Worm (Caenorhabditis elegans) whole organism, mixed stage, embryonic: ENCODE data around the gene agt-1.

Source experiments
- M03D4.4 ChIP-seq: sonication (generic microtip); optimal IDR thresholded peaks from 2 replicates; lab custom pipeline; 2017; ENCODE audit warnings: mild to moderate bottlenecking, missing genetic modification characterization, missing compliant biosample characterization
- bed-3 ChIP-seq: fragments of 200-800 bp; sonication (Bioruptor generic); optimal IDR thresholded peaks from 3 replicates; lab custom pipeline; 2018; ENCODE audit warnings: mild to moderate bottlenecking, missing genetic modification characterization, moderate library complexity, missing compliant biosample characterization
- blmp-1 ChIP-seq: fragments of 150-350 bp; optimal IDR thresholded peaks from 2 replicates; lab custom pipeline; 2014; ENCODE audit warnings: missing biosample characterization, missing genetic modification characterization
- ceh-43 ChIP-seq: fragments of 200-800 bp; sonication (Bioruptor generic); optimal IDR thresholded peaks from 2 replicates; lab custom pipeline; 2018; ENCODE audit warnings: mild to moderate bottlenecking, missing genetic modification characterization, moderate library complexity, missing compliant biosample characterization
- ceh-83 ChIP-seq: fragments of 200-800 bp; sonication (Bioruptor generic); optimal IDR thresholded peaks from 2 replicates; lab custom pipeline; 2018; ENCODE audit warnings: mild to moderate bottlenecking, missing genetic modification characterization, missing compliant biosample characterization
- cnd-1 ChIP-seq: fragments of 200-800 bp; sonication (Bioruptor generic); optimal IDR thresholded peaks from 2 replicates; lab custom pipeline; 2018; ENCODE audit warnings: mild to moderate bottlenecking, missing genetic modification characterization, missing compliant biosample characterization
- drap-1 ChIP-seq: fragments of 200-800 bp; sonication (Bioruptor generic); optimal IDR thresholded peaks from 3 replicates; lab custom pipeline; 2018; ENCODE audit warnings: mild to moderate bottlenecking, missing genetic modification characterization, missing compliant biosample characterization
- elt-1 ChIP-seq: sonication (generic microtip); optimal IDR thresholded peaks from 2 replicates; lab custom pipeline; 2017; ENCODE audit warnings: missing genetic modification characterization, mild to moderate bottlenecking, missing compliant biosample characterization, antibody characterized with exemption, moderate library complexity, borderline replicate concordance; ENCODE audit not compliant: insufficient read depth
- elt-3 ChIP-seq: fragments of 150-350 bp; optimal IDR thresholded peaks from 2 replicates; lab custom pipeline; 2014; ENCODE audit warnings: missing biosample characterization, missing genetic modification characterization
- flh-1 ChIP-seq: fragments of 200-800 bp; sonication (Bioruptor generic); optimal IDR thresholded peaks from 2 replicates; lab custom pipeline; 2018; ENCODE audit warnings: mild to moderate bottlenecking, missing genetic modification characterization, moderate library complexity, missing compliant biosample characterization
- ham-2 ChIP-seq: fragments of 200-800 bp; sonication (Bioruptor generic); optimal IDR thresholded peaks from 2 replicates; lab custom pipeline; 2018; ENCODE audit warnings: mild to moderate bottlenecking, missing genetic modification characterization, missing compliant biosample characterization
- hlh-1 ChIP-seq: fragments of 150-350 bp; optimal IDR thresholded peaks from 2 replicates; lab custom pipeline; 2014; ENCODE audit warnings: missing biosample characterization, missing genetic modification reagents, missing genetic modification characterization
- lin-13 ChIP-seq: fragments of 150-350 bp; optimal IDR thresholded peaks from 2 replicates; lab custom pipeline; 2014; ENCODE audit warnings: missing biosample characterization, missing genetic modification characterization
- lin-32 ChIP-seq: fragments of 200-800 bp; sonication (Bioruptor generic); optimal IDR thresholded peaks from 2 replicates; lab custom pipeline; 2018; ENCODE audit warnings: mild to moderate bottlenecking, missing genetic modification characterization, missing compliant biosample characterization
- lsy-2 ChIP-seq: fragments of 150-350 bp; optimal IDR thresholded peaks from 2 replicates; lab custom pipeline; 2014; ENCODE audit warnings: missing biosample characterization, missing genetic modification characterization
- mab-5 ChIP-seq: fragments of 150-350 bp; optimal IDR thresholded peaks from 2 replicates; lab custom pipeline; 2014; ENCODE audit warnings: missing biosample characterization, missing genetic modification characterization
- mep-1 ChIP-seq: fragments of 150-350 bp; optimal IDR thresholded peaks from 2 replicates; lab custom pipeline; 2017; ENCODE audit warnings: missing biosample characterization, missing genetic modification reagents, missing genetic modification characterization, inconsistent platforms
- mls-2 ChIP-seq: sonication (generic microtip); optimal IDR thresholded peaks from 2 replicates; lab custom pipeline; 2016; ENCODE audit warnings: mild to moderate bottlenecking, missing genetic modification characterization, moderate library complexity, missing compliant biosample characterization
- nhr-12 ChIP-seq: fragments of 150-350 bp; optimal IDR thresholded peaks from 2 replicates; lab custom pipeline; 2014; ENCODE audit warnings: missing biosample characterization, missing genetic modification characterization
- nhr-2 ChIP-seq: fragments of 150-350 bp; optimal IDR thresholded peaks from 2 replicates; lab custom pipeline; 2014; ENCODE audit warnings: missing biosample characterization, missing genetic modification characterization
- nhr-237 ChIP-seq: fragments of 150-350 bp; optimal IDR thresholded peaks from 2 replicates; lab custom pipeline; 2014; ENCODE audit warnings: missing biosample characterization, missing genetic modification characterization
- nhr-28 ChIP-seq: fragments of 150-350 bp; optimal IDR thresholded peaks from 2 replicates; lab custom pipeline; 2014; ENCODE audit warnings: missing biosample characterization, missing genetic modification characterization
- pha-4 ChIP-seq: fragments of 150-350 bp; optimal IDR thresholded peaks from 2 replicates; lab custom pipeline; 2018; ENCODE audit warnings: missing biosample characterization, missing genetic modification reagents, missing genetic modification characterization
- sem-2 ChIP-seq: fragments of 200-800 bp; sonication (Bioruptor generic); optimal IDR thresholded peaks from 2 replicates; lab custom pipeline; 2018; ENCODE audit warnings: mild to moderate bottlenecking, missing genetic modification characterization, missing compliant biosample characterization
- snpc-4 ChIP-seq: fragments of 150-350 bp; optimal IDR thresholded peaks from 2 replicates; lab custom pipeline; 2014; ENCODE audit warnings: missing biosample characterization, missing genetic modification characterization
- sptf-1 ChIP-seq: sonication (generic microtip); optimal IDR thresholded peaks from 2 replicates; lab custom pipeline; 2017; ENCODE audit warnings: mild to moderate bottlenecking, missing genetic modification characterization, moderate library complexity, missing compliant biosample characterization
- tbx-8 ChIP-seq: fragments of 200-800 bp; sonication (Bioruptor generic); optimal IDR thresholded peaks from 2 replicates; lab custom pipeline; 2018; ENCODE audit warnings: mild to moderate bottlenecking, missing genetic modification characterization, moderate library complexity, missing compliant biosample characterization
- unc-39 ChIP-seq: fragments of 150-350 bp; optimal IDR thresholded peaks from 2 replicates; lab custom pipeline; 2014; ENCODE audit warnings: missing biosample characterization, missing genetic modification characterization
- unc-62 ChIP-seq: fragments of 150-350 bp; optimal IDR thresholded peaks from 2 replicates; lab custom pipeline; 2014; ENCODE audit warnings: missing biosample characterization, missing genetic modification reagents, missing genetic modification characterization
- zip-8 ChIP-seq: fragments of 150-350 bp; optimal IDR thresholded peaks from 2 replicates; lab custom pipeline; 2014; ENCODE audit warnings: missing biosample characterization, missing genetic modification characterization

agt-1 gene

DNA sequence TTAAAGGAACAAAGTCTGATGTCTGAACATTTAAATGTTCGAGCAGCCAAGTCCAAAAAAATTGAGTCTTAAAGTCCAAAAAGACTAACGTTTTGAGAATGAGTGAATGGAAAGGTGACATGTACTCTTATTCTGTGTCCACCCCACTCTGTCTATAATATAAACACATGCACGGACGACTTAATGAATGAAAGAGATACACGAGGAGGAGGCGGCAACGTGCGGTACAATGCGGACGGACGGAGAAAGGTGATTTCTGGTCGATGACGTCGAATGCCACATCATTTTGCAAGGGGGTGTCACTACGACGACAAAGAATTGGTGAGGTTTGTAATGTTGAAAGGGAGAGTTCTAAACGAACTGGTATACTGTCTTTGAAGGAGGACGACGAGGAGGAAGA, 25.5 kb upstream of the agt-1 start:
- TF ChIP-seq zip-8 (tag; lab: Kevin White, UChicago): no peak
- no peak for TF ChIP-seq cnd-1
- TF ChIP-seq nhr-2 (tag; lab: Kevin White, UChicago): peak; percentile 82
- TF ChIP-seq, all 35 proteins: peak for 1

DNA sequence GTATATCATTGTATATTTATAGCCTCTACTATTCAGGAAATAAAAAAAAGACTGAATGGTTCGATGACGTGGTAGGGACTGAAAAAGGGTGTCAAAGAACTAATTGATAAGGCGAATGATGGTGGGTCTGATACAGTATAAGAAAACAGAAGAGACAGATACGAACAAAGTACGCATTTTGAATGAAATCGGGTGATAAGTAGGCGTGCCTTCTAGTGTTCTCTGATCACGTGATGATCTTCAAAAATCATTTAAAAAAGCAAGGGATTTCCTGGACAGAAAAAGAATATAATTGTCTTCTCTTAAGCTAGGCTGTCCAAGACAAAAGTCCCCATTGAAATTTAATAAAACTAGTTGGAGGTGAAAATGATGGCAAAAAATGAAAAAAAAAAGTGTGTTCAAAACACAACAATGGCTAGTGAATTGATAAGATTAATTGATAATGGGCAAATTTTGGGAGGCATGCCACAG, 24.1 kb upstream of the agt-1 start:
- TF ChIP-seq hlh-1 (tag; lab: Kevin White, UChicago) (no peak), mep-1 (tag; lab: Kevin White, UChicago) (no peak), nhr-237 (tag; lab: Kevin White, UChicago) (no peak), blmp-1 (tag; lab: Kevin White, UChicago) (no peak), elt-1 (tag; lab: Kevin White, UChicago) (no peak), ceh-43 (GFP tag; lab: Kevin White, UChicago) (no peak), flh-1 (GFP tag; lab: Kevin White, UChicago) (no peak)

DNA sequence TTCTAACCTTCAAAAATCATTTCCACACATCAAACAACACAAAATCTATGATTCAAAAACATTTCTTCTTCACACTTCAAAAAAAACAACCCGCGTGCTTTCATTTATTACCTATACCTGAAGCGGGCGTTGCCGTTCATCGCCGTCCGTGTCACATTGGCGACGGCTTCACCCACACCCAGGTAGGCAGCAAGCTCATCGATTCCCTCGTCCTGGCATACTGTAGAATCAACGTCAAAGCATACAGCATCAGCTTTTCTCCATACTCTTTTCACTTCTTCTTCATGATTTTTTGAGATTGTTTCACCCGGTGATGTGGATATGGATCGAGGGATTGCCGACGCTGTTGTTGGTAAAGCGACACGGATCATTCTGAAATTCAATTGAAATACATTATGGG, 23.0 kb upstream of the agt-1 start:
- TF ChIP-seq ham-2 (no peak), nhr-28 (tag; lab: Kevin White, UChicago) (no peak), sem-2 (GFP tag; lab: Kevin White, UChicago) (no peak), lin-32 (GFP tag; lab: Kevin White, UChicago) (no peak), M03D4.4 (tag; lab: Kevin White, UChicago) (no peak), nhr-12 (tag; lab: Kevin White, UChicago) (no peak), tbx-8 (GFP tag; lab: Kevin White, UChicago) (no peak), cnd-1 (no peak)

DNA sequence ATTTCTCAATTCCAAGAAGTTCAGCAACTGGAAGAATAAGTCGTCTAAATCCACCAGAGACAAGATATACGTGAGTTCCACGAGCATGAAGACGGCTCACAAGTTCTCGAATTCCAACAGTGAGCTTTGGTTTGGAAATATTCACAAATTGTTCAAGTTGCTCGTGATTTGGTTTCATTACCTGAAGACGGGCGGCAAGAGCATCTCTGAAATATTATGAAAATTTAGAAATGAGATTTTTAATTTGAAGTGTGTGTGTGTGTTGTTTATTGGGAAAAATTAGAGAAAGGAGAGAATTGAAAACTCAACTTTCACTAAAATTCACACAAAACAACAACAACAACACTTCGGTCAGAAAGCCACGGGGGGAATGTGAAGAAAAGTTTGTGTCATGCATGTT, 21.6 kb upstream of the agt-1 start:
- TF ChIP-seq bed-3: no peak
- no peak for TF ChIP-seq elt-3 (tag; lab: Kevin White, UChicago)
- TF ChIP-seq pha-4: no peak
- no peak for TF ChIP-seq mls-2
- TF ChIP-seq hlh-1 (tag; lab: Kevin White, UChicago): no peak
- TF ChIP-seq ceh-83 (GFP tag; lab: Kevin White, UChicago): no peak
- no peak for TF ChIP-seq drap-1 (GFP tag; lab: Kevin White, UChicago)
- TF ChIP-seq nhr-2 (tag; lab: Kevin White, UChicago): no peak
- no peak for TF ChIP-seq tbx-8 (GFP tag; lab: Kevin White, UChicago)
- no peak for TF ChIP-seq unc-62 (GFP tag; lab: Kevin White, UChicago)
- TF ChIP-seq elt-1 (tag; lab: Kevin White, UChicago): no peak
- no peak for TF ChIP-seq zip-8 (tag; lab: Kevin White, UChicago)
- TF ChIP-seq snpc-4: no peak
- TF ChIP-seq lsy-2 (tag; lab: Kevin White, UChicago): no peak
- no peak for TF ChIP-seq lin-32 (GFP tag; lab: Kevin White, UChicago)
- no peak for TF ChIP-seq mab-5
- no peak for TF ChIP-seq nhr-237 (tag; lab: Kevin White, UChicago)
- TF ChIP-seq M03D4.4 (tag; lab: Kevin White, UChicago): no peak
- TF ChIP-seq nhr-28 (tag; lab: Kevin White, UChicago): no peak

DNA sequence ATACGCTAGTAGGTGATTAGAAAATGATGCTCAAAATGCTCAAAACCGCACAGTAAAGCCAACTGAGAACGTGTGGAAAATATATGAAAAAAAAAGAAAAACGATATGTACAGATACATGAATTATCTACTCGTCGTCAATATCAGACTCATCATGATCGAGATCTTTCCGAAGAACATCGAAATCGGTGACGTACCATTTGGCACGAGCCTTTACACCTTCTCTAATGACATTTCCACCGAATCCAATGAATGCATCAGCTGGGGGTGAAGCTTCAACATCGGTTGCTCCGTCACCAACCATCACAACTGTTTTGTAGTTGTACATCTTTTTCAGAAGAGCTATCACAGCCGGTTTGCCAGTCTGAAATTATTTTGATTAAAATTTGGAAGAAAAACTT, 20.0 kb upstream of the agt-1 start:
- no peak for TF ChIP-seq nhr-12 (tag; lab: Kevin White, UChicago)
- TF ChIP-seq nhr-2 (tag; lab: Kevin White, UChicago): no peak
- no peak for TF ChIP-seq ceh-83 (GFP tag; lab: Kevin White, UChicago)
- no peak for TF ChIP-seq lin-13 (tag; lab: Kevin White, UChicago)
- TF ChIP-seq mls-2: no peak
- no peak for TF ChIP-seq tbx-8 (GFP tag; lab: Kevin White, UChicago)
- no peak for TF ChIP-seq drap-1 (GFP tag; lab: Kevin White, UChicago)
- TF ChIP-seq elt-3 (tag; lab: Kevin White, UChicago): no peak
- TF ChIP-seq lsy-2 (tag; lab: Kevin White, UChicago): no peak
- no peak for TF ChIP-seq sem-2 (GFP tag; lab: Kevin White, UChicago)
- TF ChIP-seq unc-62 (GFP tag; lab: Kevin White, UChicago): no peak
- no peak for TF ChIP-seq zip-8 (tag; lab: Kevin White, UChicago)
- no peak for TF ChIP-seq lin-32 (GFP tag; lab: Kevin White, UChicago)
- TF ChIP-seq unc-39 (tag; lab: Kevin White, UChicago): no peak
- no peak for TF ChIP-seq mab-5
- no peak for TF ChIP-seq elt-1 (tag; lab: Kevin White, UChicago)
- no peak for TF ChIP-seq pha-4
- TF ChIP-seq ham-2: no peak
- TF ChIP-seq sptf-1: no peak
